Fruit fly (Drosophila melanogaster): Measurements from ENCODE around the gene modSP.
A peak's percentile ranks its signal among the peaks of the same experiment; 100 is the strongest.

The modSP gene

dm6 chr3R:16614241-16614640 is 41.2 kb downstream of the modSP start, which contains the start of gene CG10340 (continued):
- TF ChIP-seq tap (tag; optimal IDR thresholded peaks at IDR 0.05): no peak
- TF ChIP-seq CG8290 (GFP tag; optimal IDR thresholded peaks at IDR 0.05): no peak
- no peak for TF ChIP-seq CG8290 (tag; optimal IDR thresholded peaks at IDR 0.05)
- no peak for TF ChIP-seq Ravus (GFP tag; IDR thresholded peaks at IDR 0.05)
- TF ChIP-seq tup (GFP tag; optimal IDR thresholded peaks at IDR 0.05): no peak
- no peak for TF ChIP-seq Lpt (GFP tag; optimal IDR thresholded peaks at IDR 0.05)
- peak; percentile 87 for TF ChIP-seq Opbp (GFP tag; IDR thresholded peaks at IDR 0.05; ENCODE audit: partially characterized antibody)
- TF ChIP-seq Max (GFP tag; optimal IDR thresholded peaks at IDR 0.05): peak; percentile 44
- no peak for TF ChIP-seq CG4282 (GFP tag; optimal IDR thresholded peaks at IDR 0.05)
- no peak for TF ChIP-seq ERR (GFP tag; optimal IDR thresholded peaks at IDR 0.05)
- no peak for TF ChIP-seq kay (GFP tag; optimal IDR thresholded peaks at IDR 0.05)
- no peak for TF ChIP-seq CG2120 (GFP tag; optimal IDR thresholded peaks at IDR 0.05)
- TF ChIP-seq CG32772 (GFP tag; IDR thresholded peaks at IDR 0.05): no peak
- no peak for TF ChIP-seq CG1792 (GFP tag; optimal IDR thresholded peaks at IDR 0.05)
- TF ChIP-seq Adf1 (GFP tag; IDR thresholded peaks at IDR 0.05): no peak; the same call in 1 of the 2 replicates
- no peak for TF ChIP-seq zfh1 (GFP tag; IDR thresholded peaks at IDR 0.05)
- no peak for TF ChIP-seq CG15073 (GFP tag; optimal IDR thresholded peaks at IDR 0.05)
- no peak for TF ChIP-seq ac (GFP tag; optimal IDR thresholded peaks at IDR 0.05)
- TF ChIP-seq CG7271 (tag; optimal IDR thresholded peaks at IDR 0.05): no peak
- TF ChIP-seq pum (GFP tag; optimal IDR thresholded peaks at IDR 0.05): no peak
- TF ChIP-seq TFAM (GFP tag; optimal IDR thresholded peaks at IDR 0.05): no peak
- no peak for TF ChIP-seq CG1602 (GFP tag; optimal IDR thresholded peaks at IDR 0.05)
- peak; percentile 67 for TF ChIP-seq stwl (tag; optimal IDR thresholded peaks at IDR 0.05)
- no peak for TF ChIP-seq CG7745 (tag; optimal IDR thresholded peaks at IDR 0.05)
- TF ChIP-seq gem (tag; optimal IDR thresholded peaks at IDR 0.05): no peak
- no peak for TF ChIP-seq CG4854 (GFP tag; optimal IDR thresholded peaks at IDR 0.05)
- TF ChIP-seq CG12071 (GFP tag; optimal IDR thresholded peaks at IDR 0.05): no peak
- peak; percentile 25; the same call in 1 of the 4 replicates for TF ChIP-seq Gug (GFP tag; IDR thresholded peaks at IDR 0.05)
- TF ChIP-seq hb (GFP tag; IDR thresholded peaks at IDR 0.05; ENCODE audit: partially characterized antibody): peak; percentile 65
- no peak for TF ChIP-seq jigr1 (GFP tag; IDR thresholded peaks at IDR 0.05)
- no peak for TF ChIP-seq CG18262 (tag; optimal IDR thresholded peaks at IDR 0.05)
- TF ChIP-seq bab2 (GFP tag; optimal IDR thresholded peaks at IDR 0.05): no peak
- TF ChIP-seq sens (GFP tag): no peak
- TF ChIP-seq CG6854 (GFP tag; optimal IDR thresholded peaks at IDR 0.05): no peak
- TF ChIP-seq repo (GFP tag; optimal IDR thresholded peaks at IDR 0.05): no peak
- TF ChIP-seq CG12236 (GFP tag; optimal IDR thresholded peaks at IDR 0.05): no peak
- no peak for TF ChIP-seq Eip74EF (GFP tag; optimal IDR thresholded peaks at IDR 0.05)
- no peak for TF ChIP-seq rib (GFP tag; IDR thresholded peaks at IDR 0.05)
- no peak for TF ChIP-seq CG14965 (GFP tag; optimal IDR thresholded peaks at IDR 0.05; ENCODE audit: borderline replicate concordance)
- peak; percentile 84 for TF ChIP-seq CG34224 (GFP tag; IDR thresholded peaks at IDR 0.05; ENCODE audit: partially characterized antibody)
- peak; percentile 33 for TF ChIP-seq tin (GFP tag; optimal IDR thresholded peaks at IDR 0.05)
- TF ChIP-seq CG3847 (GFP tag; IDR thresholded peaks at IDR 0.05): no peak
- no peak for TF ChIP-seq CG11695 (GFP tag; IDR thresholded peaks at IDR 0.05)
- TF ChIP-seq CG16813 (GFP tag; IDR thresholded peaks at IDR 0.05; ENCODE audit: partially characterized antibody): peak; percentile 80
- TF ChIP-seq CG9215 (GFP tag; IDR thresholded peaks at IDR 0.05): no peak
- TF ChIP-seq zen2 (GFP tag; IDR thresholded peaks at IDR 0.05; ENCODE audit: partially characterized antibody): peak; percentile 77
- TF ChIP-seq gro (GFP tag; optimal IDR thresholded peaks at IDR 0.05): no peak
- TF ChIP-seq nerfin-2 (GFP tag; IDR thresholded peaks at IDR 0.05; ENCODE audit: partially characterized antibody): peak; percentile 59
- no peak for TF ChIP-seq Six4 (GFP tag; optimal IDR thresholded peaks at IDR 0.05)
- no peak for TF ChIP-seq Ada2b (GFP tag; IDR thresholded peaks at IDR 0.05)
- TF ChIP-seq ro (GFP tag; IDR thresholded peaks at IDR 0.05): no peak
- TF ChIP-seq CG7357 (GFP tag; IDR thresholded peaks at IDR 0.05): no peak
- no peak for TF ChIP-seq Atf3 (GFP tag; optimal IDR thresholded peaks at IDR 0.05)
